Fruit fly (Drosophila melanogaster) whole organism, wandering third instar larva: ENCODE results near the gene ERp44.

Experiments used
- CrebA ChIP-seq: fragments of 200-800 bp; sonication (Bioruptor generic); optimal IDR thresholded peaks from 2 replicates; lab custom pipeline; 2016; ENCODE audit warnings: missing biosample characterization, mild to moderate bottlenecking, missing genetic modification characterization, borderline replicate concordance
- Myc ChIP-seq: fragments of >200 bp; optimal IDR thresholded peaks from 2 replicates; lab custom pipeline; 2017
- dsf ChIP-seq: sonication (Bioruptor generic); optimal IDR thresholded peaks from 2 replicates; lab custom pipeline; 2016; ENCODE audit warnings: missing biosample characterization, missing genetic modification characterization, borderline replicate concordance
- fru ChIP-seq: fragments of 200-800 bp; sonication (Bioruptor generic); optimal IDR thresholded peaks from 3 replicates; lab custom pipeline; 2016; ENCODE audit warnings: missing biosample characterization, mild to moderate bottlenecking, missing genetic modification characterization
- h ChIP-seq: fragments of 200-800 bp; sonication (Bioruptor generic); optimal IDR thresholded peaks from 3 replicates; lab custom pipeline; 2016; ENCODE audit warnings: missing biosample characterization, mild to moderate bottlenecking, missing genetic modification characterization
- pan ChIP-seq: fragments of >200 bp; optimal IDR thresholded peaks from 2 replicates; lab custom pipeline; 2017
- psq ChIP-seq: fragments of 200-800 bp; sonication (Bioruptor generic); optimal IDR thresholded peaks from 3 replicates; lab custom pipeline; 2017; ENCODE audit warnings: missing biosample characterization, mild to moderate bottlenecking, missing genetic modification characterization, moderate library complexity
- tai ChIP-seq: sonication (Bioruptor generic); optimal IDR thresholded peaks from 2 replicates; lab custom pipeline; 2016; ENCODE audit warnings: missing biosample characterization, missing genetic modification characterization
- woc ChIP-seq: sonication (Bioruptor generic); optimal IDR thresholded peaks from 2 replicates; lab custom pipeline; 2016; ENCODE audit warnings: missing biosample characterization, mild to moderate bottlenecking, missing genetic modification characterization

dm6 chrX:16296423-16297292 is 860 bp downstream of the ERp44 start, which contains the start of gene CG3632:
- peak; percentile 33 for TF ChIP-seq psq (GFP tag; lab: Kevin White, UChicago)
- TF ChIP-seq Myc, result peak; percentile 25
- no peak for TF ChIP-seq pan (lab: Kevin White, UChicago)
- peak; percentile 66 for TF ChIP-seq h (GFP tag; lab: Kevin White, UChicago)
- TF ChIP-seq fru, result no peak
- TF ChIP-seq woc (GFP tag; lab: Kevin White, UChicago), result no peak
- TF ChIP-seq tai (GFP tag; lab: Kevin White, UChicago), result no peak
- TF ChIP-seq CrebA, result no peak
- peak; percentile 27 for TF ChIP-seq dsf
